Worm (Caenorhabditis elegans): Measurements from ENCODE around the gene C06C3.3.

The C06C3.3 gene

ce11 chrII:9403087-9403486 lies 30.8 kb upstream of the C06C3.3 start, which contains the start of gene Y51B9A.6:
TSS of gene Y51B9A.6 (minus strand) at chrII:9403187.
- no peak for TF ChIP-seq che-1 (tag; optimal IDR thresholded peaks at IDR 0.05)

- TF ChIP-seq ceh-19 (GFP tag; optimal IDR thresholded peaks at IDR 0.05) (no peak), ceh-34 (tag; optimal IDR thresholded peaks at IDR 0.05) (no peak), ceh-6 (GFP tag; optimal IDR thresholded peaks at IDR 0.05) (no peak), C38D4.7 (GFP tag; optimal IDR thresholded peaks at IDR 0.05) (no peak), dve-1 (tag; optimal IDR thresholded peaks at IDR 0.05) (no peak), lim-6 (tag; optimal IDR thresholded peaks at IDR 0.05) (no peak), ahr-1 (tag; optimal IDR thresholded peaks at IDR 0.05) (no peak)
Measured at ce11 chrII:9399746-9400145, 27.5 kb upstream of the C06C3.3 start, which contains the start of gene Y51B9A.7. TSS of gene Y51B9A.7 (plus strand) at chrII:9400046.

- TF ChIP-seq sox-4 (tag; optimal IDR thresholded peaks at IDR 0.05) (no peak), T23F11.4 (GFP tag; optimal IDR thresholded peaks at IDR 0.05) (no peak), lim-6 (tag; optimal IDR thresholded peaks at IDR 0.05) (no peak), unc-42 (tag; optimal IDR thresholded peaks at IDR 0.05) (no peak), hlh-13 (GFP tag; optimal IDR thresholded peaks at IDR 0.05) (no peak), sox-2 (GFP tag; IDR thresholded peaks at IDR 0.05) (no peak), lin-11 (tag; optimal IDR thresholded peaks at IDR 0.05) (no peak), hlh-8 (tag; optimal IDR thresholded peaks at IDR 0.05) (no peak), hlh-30 (tag; optimal IDR thresholded peaks at IDR 0.05; ENCODE audit: insufficient read depth) (no peak)
Measured at ce11 chrII:9398370-9398901, 26.1 kb upstream of the C06C3.3 start, which contains the start of the genes Y51B9A.14 and Y51B9A.8. TSS of gene Y51B9A.14 (minus strand) at chrII:9398470. TSS of gene Y51B9A.8 (plus strand) at chrII:9398851.

- TF ChIP-seq ceh-24 (tag; optimal IDR thresholded peaks at IDR 0.05) (no peak), nhr-232 (tag; optimal IDR thresholded peaks at IDR 0.05) (no peak), rnt-1 (tag; optimal IDR thresholded peaks at IDR 0.05) (no peak), gmeb-2 (tag; optimal IDR thresholded peaks at IDR 0.05) (no peak), odd-2 (tag; optimal IDR thresholded peaks at IDR 0.05) (no peak), zip-5 (tag; optimal IDR thresholded peaks at IDR 0.05) (no peak), K09A11.1 (tag; optimal IDR thresholded peaks at IDR 0.05; ENCODE audit: insufficient read depth) (no peak), tbx-7 (tag; optimal IDR thresholded peaks at IDR 0.05) (no peak), ahr-1 (tag; optimal IDR thresholded peaks at IDR 0.05) (no peak), ceh-9 (tag; optimal IDR thresholded peaks at IDR 0.05) (no peak), fkh-6 (tag; optimal IDR thresholded peaks at IDR 0.05) (no peak), unc-86 (tag; optimal IDR thresholded peaks at IDR 0.05) (no peak), elt-2 (tag; optimal IDR thresholded peaks at IDR 0.05) (no peak), F13H6.1 (tag; optimal IDR thresholded peaks at IDR 0.05) (no peak), hlh-13 (GFP tag; optimal IDR thresholded peaks at IDR 0.05) (no peak)
Measured at ce11 chrII:9397496-9397895, 25.2 kb upstream of the C06C3.3 start, which contains the start of gene Y51B9A.9. TSS of gene Y51B9A.9 (minus strand) at chrII:9397596.

- TF ChIP-seq ceh-45 (GFP tag; IDR thresholded peaks at IDR 0.05) = no peak
- TF ChIP-seq pha-2 (tag; optimal IDR thresholded peaks at IDR 0.05) = no peak
- no peak for TF ChIP-seq hlh-13 (GFP tag; optimal IDR thresholded peaks at IDR 0.05)
- TF ChIP-seq tbx-2 (tag; optimal IDR thresholded peaks at IDR 0.05) = no peak
- no peak for TF ChIP-seq elt-2 (tag; optimal IDR thresholded peaks at IDR 0.05)
- TF ChIP-seq ref-2 (tag; optimal IDR thresholded peaks at IDR 0.05) = no peak
- no peak for TF ChIP-seq rnt-1 (tag; optimal IDR thresholded peaks at IDR 0.05)
- no peak for TF ChIP-seq Y22D7AL.16 (tag; optimal IDR thresholded peaks at IDR 0.05)
Measured at ce11 chrII:9392724-9393123, 20.4 kb upstream of the C06C3.3 start, which contains the start of gene lido-17. TSS of gene lido-17 (minus strand) at chrII:9392824.
